Worm (Caenorhabditis elegans): ENCODE results near the gene T10D4.19.
"Not testable (repeated sequence)": the region's sequence is repeated elsewhere in the genome, so short reads cannot be mapped to it uniquely, and the experiment has no call there.

T10D4.19 gene

DNA sequence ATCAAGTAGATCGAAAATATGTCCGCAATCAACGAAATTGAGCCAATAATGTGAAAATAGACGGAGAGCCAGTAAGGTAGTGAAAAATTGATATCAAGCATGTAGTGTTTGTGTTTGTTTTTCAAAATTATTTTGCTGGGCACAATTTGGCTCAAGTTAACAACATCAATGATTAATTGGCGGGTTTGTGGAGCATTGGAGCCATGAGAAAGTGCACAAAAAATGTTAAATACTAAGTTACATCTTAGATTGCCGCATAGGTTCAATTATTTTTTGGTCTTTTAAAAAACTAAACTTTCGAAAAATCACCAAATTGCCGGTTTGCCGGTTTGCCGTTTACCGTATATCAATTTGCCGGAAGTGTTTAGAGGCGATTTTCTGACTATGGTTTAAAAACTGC, 13.9 kb upstream of the T10D4.19 start, which contains the start of gene sri-54:
TSS of gene sri-54 (minus strand) at position 101 of the 400 bp plus-strand sequence.
- TF ChIP-seq unc-62 (GFP tag; optimal IDR thresholded peaks at IDR 0.05) = no peak

DNA sequence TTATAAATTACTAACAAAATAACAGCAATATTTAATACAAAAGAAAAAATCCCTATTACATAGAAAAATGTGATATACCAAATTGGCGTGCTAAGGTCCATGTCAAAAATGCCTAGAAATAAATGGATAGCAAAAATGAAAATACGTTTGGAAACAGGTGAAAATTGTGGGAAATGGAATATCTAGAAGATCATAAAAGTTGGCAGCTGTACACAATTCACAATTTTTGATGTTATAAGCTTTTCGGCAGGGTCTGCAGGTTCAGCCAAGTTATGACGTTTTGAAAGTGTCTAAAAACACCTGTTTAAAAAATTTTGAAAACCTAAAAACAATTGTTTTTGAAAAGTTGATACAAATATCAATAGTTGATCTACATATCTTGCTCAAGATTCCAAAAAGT, 8.9 kb upstream of the T10D4.19 start, which contains the start of gene sri-42:
TSS of gene sri-42 (minus strand) at position 101 of the 400 bp plus-strand sequence.
- TF ChIP-seq unc-62 (GFP tag; optimal IDR thresholded peaks at IDR 0.05) = not testable (repeated sequence)

DNA sequence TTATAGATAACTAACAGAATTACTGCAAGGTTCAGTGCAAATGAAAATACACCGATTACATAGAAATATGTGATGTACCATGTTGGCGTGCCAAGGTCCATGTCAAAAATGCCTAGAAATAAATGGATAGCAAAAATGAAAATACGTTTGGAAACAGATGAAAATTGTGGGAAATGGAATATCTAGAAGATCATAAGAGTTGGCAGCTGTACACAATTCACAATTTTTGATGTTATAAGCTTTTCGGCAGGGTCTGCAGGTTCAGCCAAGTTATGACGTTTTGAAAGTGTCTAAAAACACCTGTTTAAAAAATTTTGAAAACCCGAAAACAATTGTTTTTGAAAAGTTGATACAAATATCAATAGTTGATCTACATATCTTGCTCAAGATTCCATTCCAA, 7.2 kb upstream of the T10D4.19 start, which contains the start of gene sri-43:
TSS of gene sri-43 (minus strand) at position 101 of the 400 bp plus-strand sequence.
- not testable (repeated sequence) for TF ChIP-seq unc-62 (GFP tag; optimal IDR thresholded peaks at IDR 0.05)

DNA sequence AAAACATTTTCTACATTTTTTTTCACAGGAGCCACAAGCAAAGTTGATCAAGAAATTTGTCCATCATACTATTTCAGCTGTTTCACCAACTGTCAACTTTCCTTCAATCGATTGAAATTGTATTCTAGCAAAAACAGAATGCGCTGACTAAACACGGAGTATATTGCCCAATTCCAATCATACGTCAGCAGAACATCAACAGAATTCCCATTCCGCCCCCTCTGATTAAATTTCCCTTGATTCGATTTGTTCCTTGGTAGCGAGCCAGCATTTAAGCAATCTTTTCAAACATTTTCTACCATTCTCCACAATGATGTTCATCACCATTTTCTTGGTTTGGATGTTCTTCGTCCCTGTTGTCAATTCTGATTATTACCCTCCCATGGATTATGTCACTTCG, 5.9 kb upstream of the T10D4.19 start, which contains the start of gene T10D4.15:
TSS of gene T10D4.15 (plus strand) at position 301 of the 400 bp plus-strand sequence.
- TF ChIP-seq unc-62 (GFP tag; optimal IDR thresholded peaks at IDR 0.05) = no peak

DNA sequence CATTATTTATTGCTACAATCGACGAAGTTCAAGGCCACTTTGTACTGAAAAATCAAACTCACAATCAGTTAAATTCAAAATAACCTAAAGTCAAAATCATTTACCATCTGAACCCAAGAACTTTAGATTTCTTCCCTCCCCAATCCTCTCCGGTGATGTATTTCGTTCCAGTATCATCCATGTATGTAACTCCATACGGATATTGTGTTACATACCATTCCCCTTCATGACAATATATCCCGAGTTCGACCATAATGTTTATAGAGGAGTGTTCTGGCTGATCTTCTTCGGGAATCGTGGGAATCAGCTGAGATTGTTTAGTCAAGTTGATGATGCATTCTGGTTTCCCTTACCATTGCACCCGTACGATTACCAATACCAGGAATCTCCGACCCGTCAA, 3.3 kb upstream of the T10D4.19 start:
- TF ChIP-seq unc-62 (GFP tag; optimal IDR thresholded peaks at IDR 0.05) = no peak

DNA sequence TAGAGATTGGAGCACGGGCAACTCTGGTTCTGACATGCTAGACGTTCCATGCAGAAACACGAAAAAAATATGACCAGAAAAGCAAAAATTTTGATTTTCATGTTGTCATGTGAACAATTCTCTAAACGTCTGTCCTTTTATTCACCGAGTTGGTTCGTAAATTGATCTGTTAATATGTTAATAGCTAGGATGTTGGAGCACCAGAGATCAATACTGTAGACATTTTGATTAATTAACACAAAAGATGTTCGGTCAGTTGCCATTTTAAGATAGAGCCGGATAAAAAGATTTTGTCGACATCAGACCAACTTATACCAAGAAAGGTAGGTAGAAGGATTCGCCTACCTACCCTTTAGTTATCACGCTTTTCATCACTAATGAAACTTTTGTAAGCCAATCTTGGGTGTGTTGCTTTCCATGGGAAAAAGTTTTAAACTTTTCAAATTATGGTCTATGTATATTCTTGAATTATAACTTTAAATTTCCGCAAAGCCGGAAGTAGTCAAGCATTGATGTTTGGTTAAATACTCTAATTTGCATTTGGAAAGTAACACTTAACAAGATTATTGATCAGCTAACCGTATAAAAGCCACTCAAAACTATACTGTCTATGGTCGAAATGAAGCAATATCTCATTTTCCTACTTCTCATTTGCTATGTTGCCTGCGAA, 2.1 kb upstream of the T10D4.19 start, which contains the start of the genes T10D4.11 and T10D4.1:
TSS of gene T10D4.11 (minus strand) at position 101 of the 670 bp plus-strand sequence.
TSS of gene T10D4.1 (plus strand) at position 620 of the 670 bp plus-strand sequence.
- TF ChIP-seq unc-62 (GFP tag; optimal IDR thresholded peaks at IDR 0.05) = no peak

DNA sequence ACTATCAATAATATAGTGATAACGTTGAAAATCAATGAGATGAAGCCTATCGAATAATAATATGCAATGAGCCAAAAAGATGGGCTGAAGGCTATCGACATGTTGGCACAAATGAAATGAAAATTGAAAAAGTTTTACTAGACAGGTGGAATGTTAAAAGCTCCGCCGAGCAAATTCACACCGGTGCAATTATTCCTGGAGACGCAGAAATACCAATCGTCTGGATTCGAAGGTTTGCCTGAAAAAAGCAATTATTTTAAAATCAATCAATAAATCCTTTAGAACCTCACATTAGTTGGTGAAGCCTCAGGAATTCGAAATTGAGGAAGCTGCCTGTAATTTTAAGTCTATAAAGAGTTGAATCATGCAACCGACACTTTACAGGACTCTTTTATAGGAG, 2.7 kb downstream of the T10D4.19 start, which contains the start of gene sri-32:
TSS of gene sri-32 (minus strand) at position 101 of the 400 bp plus-strand sequence.
- no peak for TF ChIP-seq unc-62 (GFP tag; optimal IDR thresholded peaks at IDR 0.05)

DNA sequence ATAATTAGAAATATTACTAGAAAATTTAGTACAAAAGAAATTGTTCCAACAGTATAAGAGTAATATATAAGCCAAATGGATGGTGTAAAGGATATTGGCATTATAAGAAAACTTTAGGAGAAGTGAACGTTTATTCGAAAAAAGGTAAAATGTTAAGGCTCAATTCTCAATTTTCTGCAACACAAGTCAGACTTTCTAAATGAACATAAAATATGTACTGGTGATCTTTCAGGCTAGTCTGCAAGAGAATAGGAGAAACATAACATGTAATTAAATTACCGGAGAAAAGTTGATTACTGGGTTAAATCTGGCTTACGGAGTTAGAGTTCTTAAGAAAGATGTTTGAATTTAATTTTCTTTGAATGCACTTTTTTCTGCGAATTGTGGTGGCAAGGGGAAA, 5.0 kb downstream of the T10D4.19 start, which contains the start of gene sri-33:
TSS of gene sri-33 (minus strand) at position 101 of the 400 bp plus-strand sequence.
- no peak for TF ChIP-seq unc-62 (GFP tag; optimal IDR thresholded peaks at IDR 0.05)

DNA sequence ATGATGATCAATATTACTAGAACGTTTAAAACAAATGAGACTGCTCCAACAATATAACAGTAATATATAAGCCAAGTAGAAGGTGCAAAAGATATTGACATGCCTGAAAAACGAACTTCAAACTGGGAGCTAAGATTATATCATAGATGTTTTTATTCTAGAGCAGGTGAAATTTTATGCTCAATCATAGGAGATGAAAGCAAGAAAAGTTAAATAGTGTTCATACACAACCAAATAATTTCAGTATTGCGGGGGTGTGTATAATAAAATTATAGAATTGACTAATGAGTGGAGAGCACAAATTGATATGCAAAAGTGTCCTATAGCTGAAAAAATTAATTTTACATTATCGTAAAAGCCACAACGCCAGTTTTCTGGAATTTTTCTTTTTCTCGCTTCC, 7.3 kb downstream of the T10D4.19 start, which contains the start of gene sri-34:
TSS of gene sri-34 (minus strand) at position 101 of the 400 bp plus-strand sequence.
- no peak for TF ChIP-seq unc-62 (GFP tag; optimal IDR thresholded peaks at IDR 0.05)

DNA sequence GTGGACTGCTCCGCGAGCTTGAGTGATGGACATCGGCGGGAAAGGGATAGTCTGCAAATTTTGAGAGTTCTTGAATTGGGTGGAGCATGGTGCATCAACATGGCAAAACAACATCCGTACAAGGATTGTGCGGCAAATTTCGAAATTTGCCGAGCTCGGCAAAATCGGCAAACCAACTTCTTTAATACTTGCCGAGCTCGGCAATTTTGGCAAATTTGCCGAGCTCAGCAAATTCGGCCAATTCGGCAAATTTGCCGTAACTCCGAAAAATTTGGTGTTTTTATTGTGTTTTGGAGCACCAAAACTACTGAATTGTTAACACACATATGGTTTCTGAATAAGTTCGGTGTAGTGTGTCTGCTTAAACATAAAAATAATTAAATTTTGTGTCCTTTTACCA, 18.4 kb downstream of the T10D4.19 start, which contains the start of gene fbxc-55:
TSS of gene fbxc-55 (minus strand) at position 101 of the 400 bp plus-strand sequence.
- TF ChIP-seq unc-62 (GFP tag; optimal IDR thresholded peaks at IDR 0.05) = no peak

DNA sequence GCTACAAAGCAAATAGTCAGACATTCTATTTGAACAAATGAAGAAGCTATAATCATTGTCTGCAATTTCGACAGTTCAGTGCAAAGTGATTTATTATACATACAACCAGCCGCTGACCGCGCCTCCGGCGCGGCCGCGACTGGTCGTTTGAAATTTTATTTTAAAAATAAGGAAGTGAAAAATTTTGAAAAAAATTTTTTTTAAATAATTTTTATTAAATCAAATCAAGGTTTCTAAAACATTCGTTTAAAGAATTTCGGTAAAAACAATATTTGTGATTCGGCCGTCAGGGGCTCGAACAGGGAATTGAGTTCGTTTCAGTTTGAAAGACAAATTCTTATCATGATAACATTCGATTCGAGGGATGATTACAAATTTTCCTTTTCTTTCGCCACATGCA, 20.5 kb downstream of the T10D4.19 start, which contains the start of gene Y27F2A.10:
TSS of gene Y27F2A.10 (minus strand) at position 101 of the 400 bp plus-strand sequence.
- TF ChIP-seq unc-62 (GFP tag; optimal IDR thresholded peaks at IDR 0.05) = no peak

DNA sequence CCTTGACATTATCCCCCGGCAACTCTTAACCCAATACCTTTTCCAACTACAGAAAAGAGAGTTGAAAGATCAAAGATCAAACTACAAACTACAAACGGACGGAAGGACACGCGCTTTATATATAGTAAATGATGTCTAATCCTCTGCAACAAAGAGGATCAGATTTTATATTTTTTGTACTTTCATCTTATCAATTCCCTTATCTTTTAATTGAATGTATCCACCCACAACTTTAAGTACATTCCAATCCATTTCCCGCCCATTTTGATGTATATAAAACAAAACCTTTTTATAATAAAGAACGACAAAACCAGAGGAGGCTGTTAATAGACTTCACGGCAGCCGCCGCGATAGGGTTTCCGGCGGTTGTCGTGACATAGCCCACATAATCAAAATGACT, 25.9 kb downstream of the T10D4.19 start, which contains the start of gene sri-40:
TSS of gene sri-40 (plus strand) at position 301 of the 400 bp plus-strand sequence.
- not testable (repeated sequence) for TF ChIP-seq unc-62 (GFP tag; optimal IDR thresholded peaks at IDR 0.05)

DNA sequence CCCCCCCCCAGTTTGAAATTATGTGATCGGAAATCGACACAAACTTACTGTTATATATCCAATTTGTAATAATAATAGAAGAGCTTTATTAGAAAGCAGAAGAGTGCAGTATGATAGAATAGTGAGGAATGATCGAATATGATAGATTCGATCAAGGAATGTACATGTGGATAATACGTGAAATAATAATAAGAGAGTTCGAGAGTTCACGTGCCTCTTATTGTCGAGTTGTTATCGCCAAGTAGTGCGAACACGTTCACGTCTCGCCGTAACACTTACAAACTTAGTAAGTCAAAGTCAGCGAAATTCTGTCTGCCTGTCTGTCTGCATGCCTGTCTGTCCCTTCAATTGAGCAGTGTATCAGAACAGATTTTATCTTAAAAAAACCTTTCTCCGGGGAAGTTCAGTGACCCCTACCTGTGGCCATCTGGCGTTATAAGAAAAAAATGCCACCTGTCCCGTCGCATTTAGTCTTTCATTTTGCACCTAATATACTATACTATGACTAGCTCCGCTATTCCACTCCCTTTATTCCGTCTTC, 31.7 kb downstream of the T10D4.19 start, which contains the start of the genes Y27F2A.6 and Y27F2A.8:
TSS of gene Y27F2A.6 (minus strand) at position 101 of the 541 bp plus-strand sequence.
TSS of gene Y27F2A.8 (plus strand) at position 491 of the 541 bp plus-strand sequence.
- not testable (repeated sequence) for TF ChIP-seq unc-62 (GFP tag; optimal IDR thresholded peaks at IDR 0.05)

DNA sequence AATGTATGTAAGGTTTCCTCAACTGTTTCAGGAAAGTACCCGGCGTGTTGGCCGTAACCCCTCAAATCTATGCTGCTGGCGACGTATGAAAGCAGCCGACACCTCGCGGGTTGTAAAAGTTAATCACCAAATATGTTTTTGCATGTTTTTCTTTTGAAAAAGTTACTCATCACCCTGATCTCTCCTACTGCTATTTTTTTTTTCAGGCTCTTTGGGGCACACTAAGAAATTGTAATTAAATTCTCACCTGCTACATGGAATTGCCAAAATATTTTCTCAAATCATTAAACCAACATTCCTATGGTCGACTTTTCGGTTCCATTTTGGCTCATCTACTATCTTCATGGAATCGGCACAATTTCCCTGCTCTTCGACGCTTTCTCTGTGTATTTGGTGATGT, 33.1 kb downstream of the T10D4.19 start, which contains the start of gene sri-78:
TSS of gene sri-78 (plus strand) at position 301 of the 400 bp plus-strand sequence.
- not testable (repeated sequence) for TF ChIP-seq unc-62 (GFP tag; optimal IDR thresholded peaks at IDR 0.05)

DNA sequence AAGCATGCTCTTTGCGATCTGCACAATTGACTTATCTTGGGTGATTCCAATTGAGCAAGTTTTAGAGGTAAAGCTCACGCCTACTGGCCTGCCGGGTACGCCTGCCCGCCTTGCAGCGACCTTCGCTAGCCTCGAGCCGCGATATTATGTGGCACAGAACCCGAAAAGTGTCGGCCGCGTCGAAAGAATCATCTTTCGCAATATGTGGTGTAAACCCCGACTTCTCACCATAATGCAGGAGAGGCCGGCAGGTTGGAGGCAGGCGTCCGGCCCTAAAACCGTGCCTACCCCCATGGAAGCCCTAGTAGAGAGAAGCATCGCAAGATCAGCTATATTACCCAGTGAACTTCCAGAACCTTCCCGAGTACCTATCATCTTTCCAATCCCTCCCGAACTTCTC, 34.1 kb downstream of the T10D4.19 start:
- TF ChIP-seq unc-62 (GFP tag; optimal IDR thresholded peaks at IDR 0.05) = no peak

DNA sequence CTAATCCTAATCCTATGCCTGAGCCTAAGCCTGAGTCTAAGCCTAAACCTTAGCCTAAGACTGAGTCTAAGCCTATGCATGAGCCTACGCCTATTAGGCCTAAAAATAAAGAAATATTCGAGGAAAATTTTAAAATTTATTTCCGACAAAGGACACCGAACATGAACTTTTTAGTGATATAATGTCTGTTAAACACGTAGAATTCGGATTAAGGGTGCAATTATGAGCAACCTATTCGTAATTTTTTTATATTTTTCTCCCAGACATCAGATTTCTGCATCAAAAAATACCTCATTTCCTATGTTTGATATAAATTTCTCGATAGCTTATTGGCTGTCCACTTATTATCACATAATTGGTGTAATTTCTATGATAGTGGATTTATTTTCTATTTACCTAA, 37.3 kb downstream of the T10D4.19 start, which contains the start of gene Y27F2A.11:
TSS of gene Y27F2A.11 (plus strand) at position 301 of the 400 bp plus-strand sequence.
- not testable (repeated sequence) for TF ChIP-seq unc-62 (GFP tag; optimal IDR thresholded peaks at IDR 0.05)

Data from whole organism, dauer.